Fruit fly (Drosophila melanogaster) whole organism, larva: ENCODE data around the gene CG15155.

Experiments used
- noc ChIP-seq: fragments of 200-800 bp; sonication (Bioruptor generic); optimal IDR thresholded peaks from 3 replicates; lab custom pipeline; 2019; ENCODE audit warnings: missing biosample characterization, mild to moderate bottlenecking, missing genetic modification characterization, moderate library complexity

The CG15155 gene

DNA sequence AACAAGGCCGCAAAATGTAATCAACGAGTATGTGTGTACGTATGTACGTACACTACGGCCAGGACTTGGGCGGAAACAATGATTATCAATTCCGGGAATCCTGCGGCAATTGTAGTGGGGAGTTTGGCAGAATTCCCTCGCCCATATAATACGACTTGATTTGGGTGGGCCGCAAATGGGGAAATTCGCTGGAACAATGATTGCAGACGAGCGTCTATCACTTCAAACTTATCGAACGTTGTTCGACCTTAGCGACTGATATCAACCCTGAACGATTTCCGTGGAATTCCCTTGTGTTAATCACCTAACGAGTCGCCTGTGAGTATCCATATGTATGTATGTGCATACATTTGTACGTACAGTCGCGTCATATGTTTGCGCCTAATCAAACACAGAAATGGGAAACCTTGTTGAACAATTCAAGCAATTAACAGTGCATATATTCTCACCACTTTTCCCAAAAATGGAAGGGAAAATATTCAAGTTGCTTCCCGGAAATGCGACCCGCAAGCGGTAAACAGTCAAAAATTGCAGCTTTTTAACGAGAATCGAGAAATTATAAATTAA is 10.3 kb upstream of the CG15155 start:
- no peak for TF ChIP-seq noc (tag; lab: Kevin White, UChicago)

DNA sequence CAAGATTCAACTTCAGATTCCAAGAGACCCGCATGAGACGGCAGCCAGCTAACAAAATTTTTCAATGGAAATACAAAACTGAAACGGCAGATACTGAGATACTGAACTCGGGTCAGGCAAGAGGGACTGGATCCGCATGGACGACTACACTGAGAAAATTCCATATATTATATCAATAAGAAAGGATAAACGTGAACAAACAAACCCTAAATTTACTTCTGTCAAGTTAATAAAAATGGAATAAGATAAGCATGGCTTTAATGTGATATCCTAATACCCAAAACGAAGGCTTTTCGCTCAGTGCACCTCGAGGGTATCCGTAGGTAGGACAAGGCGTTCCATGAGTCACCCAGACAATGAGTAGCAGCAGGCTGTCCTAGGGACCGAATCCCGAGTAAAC is 9.4 kb upstream of the CG15155 start:
- peak; percentile 70 for TF ChIP-seq noc (tag; lab: Kevin White, UChicago)

DNA sequence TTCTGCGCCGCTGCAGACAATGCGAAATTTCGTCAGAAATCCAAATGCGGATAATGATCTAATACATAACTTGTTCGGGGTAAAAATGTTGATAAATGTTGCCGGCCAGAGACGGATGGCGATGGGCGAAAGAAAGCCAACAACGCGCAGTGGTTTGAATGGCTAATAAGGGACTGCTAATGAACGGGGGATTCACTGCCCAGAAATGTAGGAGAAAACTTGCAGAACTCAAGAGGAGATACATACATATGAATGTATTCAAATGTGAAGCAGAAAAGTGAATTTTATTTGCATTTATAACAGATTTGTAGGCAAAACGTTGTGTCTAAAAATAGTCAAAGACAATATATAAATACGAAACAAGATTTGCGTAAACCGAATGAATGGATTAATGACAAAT is 8.8 kb upstream of the CG15155 start:
- TF ChIP-seq noc (tag; lab: Kevin White, UChicago) = no peak

DNA sequence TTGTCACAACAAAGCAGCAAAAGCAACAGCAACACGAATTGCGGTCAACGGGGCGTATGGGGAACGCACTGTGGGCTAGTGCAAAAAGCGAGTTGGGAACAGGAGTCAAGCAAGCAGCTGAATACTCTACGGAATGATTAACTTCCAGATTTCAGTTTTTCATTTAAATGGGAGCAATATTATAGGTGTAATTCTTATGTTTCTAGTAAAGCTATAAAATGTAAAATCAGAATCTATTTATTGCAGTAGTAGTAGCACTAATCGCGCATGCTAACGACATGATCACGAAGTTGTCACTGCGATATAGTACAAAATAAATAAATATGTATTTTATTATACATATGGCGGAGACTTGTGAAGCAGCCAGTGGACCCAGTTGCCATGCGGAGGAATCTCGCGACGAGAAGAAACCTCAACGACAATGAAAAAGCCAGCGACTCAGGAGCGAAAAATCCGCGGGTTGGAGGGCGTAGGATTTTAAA is 8.0 kb upstream of the CG15155 start:
- TF ChIP-seq noc (tag; lab: Kevin White, UChicago) = peak; percentile 26

DNA sequence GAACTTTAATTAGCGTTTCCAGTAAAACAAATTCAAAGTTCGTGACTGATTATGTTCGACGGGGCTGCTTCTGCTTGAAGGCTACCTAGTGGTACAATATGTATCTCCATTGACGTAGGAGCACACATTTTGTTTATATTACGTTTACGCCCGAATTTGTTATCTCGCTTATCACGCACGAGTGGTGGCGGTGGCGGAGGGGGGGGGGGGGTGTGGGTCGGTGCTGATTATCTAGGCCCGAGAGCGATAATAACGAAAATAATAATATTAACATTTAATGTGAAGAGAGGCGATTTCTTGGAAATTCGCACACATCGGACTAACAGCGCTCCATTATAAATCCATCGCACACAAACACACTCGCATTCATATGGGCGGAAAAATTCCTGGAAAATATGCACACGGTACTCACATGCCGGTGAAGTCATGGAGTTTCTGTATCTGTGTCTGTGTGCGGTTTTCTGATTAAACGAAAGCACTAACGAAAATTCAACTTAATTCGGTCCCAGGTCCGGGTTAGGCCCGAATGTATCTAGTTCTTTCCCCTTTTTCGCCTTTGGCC is 7.1 kb upstream of the CG15155 start:
- peak; percentile 46 for TF ChIP-seq noc (tag; lab: Kevin White, UChicago)

DNA sequence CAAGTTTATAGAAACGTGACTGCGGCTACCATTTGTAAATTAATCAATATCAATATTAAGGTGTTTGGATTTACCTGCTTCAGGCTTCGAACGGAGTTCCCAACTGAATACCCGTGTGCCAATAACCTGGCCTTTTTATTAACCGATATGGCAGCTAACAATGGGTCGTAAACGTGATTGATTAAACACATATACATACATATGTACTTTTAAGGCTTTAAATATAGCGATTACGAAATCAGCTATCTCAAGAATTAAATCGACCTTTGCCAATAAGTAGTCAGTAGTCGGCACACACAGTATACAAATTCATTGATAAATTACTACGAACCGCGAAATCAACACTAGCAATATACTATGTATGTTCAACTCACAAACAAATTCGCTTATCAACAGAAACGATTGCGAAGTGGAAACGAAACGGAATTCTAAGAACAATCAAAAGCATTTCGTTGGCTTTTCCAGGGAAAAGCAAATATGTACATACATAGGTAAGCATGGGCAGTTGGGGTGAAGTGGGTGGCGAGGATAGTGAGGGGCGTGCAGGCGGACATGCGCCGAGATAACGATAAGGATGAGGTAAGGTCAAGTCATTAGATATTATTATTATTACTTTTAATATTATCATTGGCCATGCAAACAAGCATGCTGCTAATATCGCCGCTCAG is 6.0 kb upstream of the CG15155 start:
- peak; percentile 72 for TF ChIP-seq noc (tag; lab: Kevin White, UChicago)

DNA sequence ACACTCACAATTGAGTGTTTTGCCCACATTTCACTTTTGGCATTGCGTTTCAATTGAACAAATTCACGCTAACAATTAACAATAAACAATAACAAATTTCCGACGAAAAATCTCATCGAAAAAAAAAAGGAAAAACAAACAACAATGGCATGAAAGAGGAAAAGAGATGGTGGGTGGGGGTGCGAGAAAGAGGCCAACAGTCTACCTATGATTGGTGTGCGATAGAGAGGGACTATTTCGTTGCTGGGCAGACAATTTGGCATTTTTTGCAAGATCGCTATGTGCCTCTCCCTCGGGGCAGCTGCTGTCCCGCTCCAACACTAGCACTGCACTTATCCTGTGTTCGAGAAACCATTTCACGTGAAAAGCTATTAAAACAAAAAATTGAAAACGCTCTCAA is 4.7 kb upstream of the CG15155 start:
- no peak for TF ChIP-seq noc (tag; lab: Kevin White, UChicago)

DNA sequence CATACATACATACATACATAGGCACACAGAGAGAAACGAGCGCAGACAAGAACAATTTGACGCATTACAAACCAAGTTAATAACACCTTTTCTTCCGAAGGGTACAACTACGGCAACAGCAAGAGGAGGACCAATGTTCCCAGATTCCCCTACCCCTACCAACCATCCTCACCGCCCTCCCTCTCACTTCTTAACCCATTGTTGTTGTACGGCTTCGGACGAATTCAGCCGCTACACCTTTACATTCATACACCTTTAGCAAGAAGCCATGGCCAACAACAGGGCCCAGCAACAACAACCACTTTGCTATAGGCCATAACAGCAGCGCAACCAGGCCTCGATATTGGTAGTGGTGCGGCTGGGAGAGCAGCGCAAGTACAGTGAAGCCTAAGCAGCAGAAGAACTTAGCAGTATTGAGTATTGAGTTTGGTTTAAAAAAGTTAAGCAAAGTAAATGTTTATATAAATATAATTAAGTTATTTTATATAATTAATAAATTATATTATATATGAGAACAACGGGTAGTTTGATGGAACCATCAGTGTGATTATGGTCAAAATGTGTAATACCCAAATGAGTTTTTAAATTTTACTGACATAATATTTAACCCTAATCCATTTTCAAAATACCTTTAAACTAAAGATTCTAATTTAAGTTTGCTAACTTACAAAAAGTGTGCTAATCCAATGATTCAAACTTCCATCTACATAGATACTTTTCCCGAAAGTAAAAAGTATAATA is 4.1 kb upstream of the CG15155 start:
- no peak for TF ChIP-seq noc (tag; lab: Kevin White, UChicago)

DNA sequence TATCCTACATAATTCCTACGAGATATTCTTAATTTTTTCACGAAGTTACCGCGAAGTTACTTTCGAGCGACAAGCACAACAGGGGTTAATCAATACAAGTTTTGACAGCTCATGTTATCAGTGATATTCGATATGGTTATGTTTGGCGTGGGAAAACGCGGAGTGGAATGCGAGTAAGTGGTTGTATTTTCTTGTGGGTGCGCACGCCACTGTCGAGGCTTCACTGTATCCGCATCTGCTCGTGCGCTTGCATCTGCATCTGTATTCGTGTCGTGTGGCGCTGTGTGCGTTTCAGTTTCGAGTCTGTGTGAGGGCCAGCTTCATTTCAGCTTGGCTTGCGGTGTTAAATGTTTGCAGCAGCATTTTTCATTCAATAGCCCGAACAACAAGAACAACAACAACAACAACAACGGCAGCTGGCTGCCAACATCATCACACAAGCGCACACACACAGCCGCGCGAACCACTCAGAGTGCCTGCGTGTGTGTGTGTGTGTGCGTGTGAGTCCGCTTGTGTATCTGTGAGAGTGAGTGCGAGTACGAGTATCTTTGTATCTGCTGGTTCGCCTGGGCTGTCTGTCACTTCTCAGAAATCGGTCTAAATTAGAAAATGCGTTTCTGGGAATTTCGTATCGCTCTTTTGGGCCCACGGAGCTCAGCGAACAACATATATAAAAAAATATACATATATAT is 3.4 kb upstream of the CG15155 start:
- TF ChIP-seq noc (tag; lab: Kevin White, UChicago) = no peak

DNA sequence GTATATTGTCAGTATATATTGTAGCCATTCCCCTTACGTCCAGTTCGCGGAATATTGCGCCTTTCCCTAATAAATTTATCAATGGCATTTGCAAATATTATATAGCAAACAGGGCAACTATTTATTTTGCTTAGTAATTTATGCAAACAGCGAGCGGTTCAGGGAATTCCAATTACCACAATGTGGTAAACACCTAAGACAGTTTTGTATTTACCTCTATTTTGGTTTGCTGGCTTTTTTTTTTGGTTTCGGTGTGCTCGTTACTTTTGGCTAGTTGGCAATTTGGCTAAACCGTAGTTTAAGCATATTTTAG is 2.9 kb upstream of the CG15155 start:
- no peak for TF ChIP-seq noc (tag; lab: Kevin White, UChicago)

DNA sequence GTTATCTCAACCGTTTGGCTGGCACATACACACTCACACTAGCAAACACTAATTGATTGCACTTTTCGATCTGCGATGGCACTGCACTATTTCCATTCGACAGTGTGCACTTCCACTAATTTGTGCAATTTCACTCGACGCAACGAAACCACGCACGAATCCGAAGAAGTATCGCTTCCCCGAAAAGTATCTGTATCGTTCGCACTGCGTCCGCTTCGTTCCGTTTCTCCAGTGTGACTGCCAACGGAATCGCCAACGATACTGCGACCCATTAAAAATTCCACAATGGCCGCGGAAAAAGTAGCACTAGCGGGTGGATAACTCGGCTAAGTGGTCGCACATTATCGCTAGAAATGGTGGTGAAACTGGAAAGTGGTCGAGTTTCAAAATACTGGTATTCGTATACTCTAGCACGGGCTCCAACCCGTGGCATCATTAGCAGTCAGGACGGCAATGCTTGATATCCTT is 2.4 kb upstream of the CG15155 start, which contains the start of gene Socs36E:
Socs36E (minus strand) TSS at position 246 of the 468 bp plus-strand sequence.
- TF ChIP-seq noc (tag; lab: Kevin White, UChicago) = no peak

DNA sequence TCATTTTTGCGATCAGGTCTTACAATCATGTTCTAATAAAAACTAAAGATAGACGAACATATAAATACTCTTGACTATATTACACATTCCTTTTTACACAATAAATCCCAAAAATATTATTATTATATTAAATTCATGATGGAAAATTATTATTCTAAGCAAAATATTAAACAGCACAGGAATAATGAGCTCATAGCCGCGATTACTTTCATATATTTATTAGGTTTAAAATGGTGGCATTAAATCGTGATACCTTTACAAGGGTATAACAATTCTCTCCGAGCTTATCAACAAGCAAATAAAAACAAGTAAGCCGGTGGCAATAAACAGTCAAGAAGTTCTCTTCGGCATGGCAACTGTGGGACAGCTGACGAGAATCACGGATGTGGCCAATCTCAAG is 1.6 kb upstream of the CG15155 start, which contains the start of gene CG17681:
CG17681 (plus strand) TSS at position 56 of the 400 bp plus-strand sequence.
- peak; percentile 52 for TF ChIP-seq noc (tag; lab: Kevin White, UChicago)

DNA sequence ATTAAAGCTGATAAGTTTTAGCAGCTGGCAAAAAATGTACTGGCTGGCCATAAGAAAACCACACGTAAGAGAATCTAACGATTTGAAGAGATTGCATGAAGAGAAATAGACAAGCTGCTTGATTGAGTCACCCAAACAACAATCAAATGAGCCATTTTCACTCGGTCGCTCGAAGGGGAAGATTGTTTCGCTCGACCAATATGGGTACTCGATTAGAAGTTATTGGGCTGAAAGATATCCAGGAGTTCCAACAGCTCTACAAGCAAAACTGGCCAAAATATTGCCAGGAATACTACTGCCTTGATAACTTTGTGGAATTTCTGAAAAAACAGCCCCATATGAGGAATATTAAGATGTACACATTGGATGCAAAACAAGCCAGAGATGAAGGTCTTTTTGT is 1.2 kb downstream of the CG15155 start, which contains the start of gene CG5783:
CG5783 (plus strand) TSS at position 167 of the 400 bp plus-strand sequence.
- TF ChIP-seq noc (tag; lab: Kevin White, UChicago) = no peak

DNA sequence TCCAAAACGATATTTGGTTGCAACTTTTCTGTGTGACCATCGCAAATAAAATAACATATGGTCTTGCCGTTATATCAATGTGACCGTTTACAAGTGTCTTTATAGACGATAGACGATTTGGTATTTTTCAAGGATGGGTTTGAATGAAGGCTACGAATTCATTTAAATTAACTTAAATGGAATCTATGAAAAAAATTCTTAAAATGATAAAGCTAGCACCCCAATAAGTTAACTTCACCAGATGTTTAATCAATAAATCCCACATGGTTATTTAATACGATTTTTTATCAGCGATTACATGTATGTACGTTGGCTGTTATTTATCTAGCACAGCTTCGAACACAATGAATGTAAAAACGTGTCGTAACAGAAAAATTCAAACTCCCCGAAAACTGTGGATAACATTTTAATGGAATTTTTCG is 4.0 kb downstream of the CG15155 start:
- no peak for TF ChIP-seq noc (tag; lab: Kevin White, UChicago)

DNA sequence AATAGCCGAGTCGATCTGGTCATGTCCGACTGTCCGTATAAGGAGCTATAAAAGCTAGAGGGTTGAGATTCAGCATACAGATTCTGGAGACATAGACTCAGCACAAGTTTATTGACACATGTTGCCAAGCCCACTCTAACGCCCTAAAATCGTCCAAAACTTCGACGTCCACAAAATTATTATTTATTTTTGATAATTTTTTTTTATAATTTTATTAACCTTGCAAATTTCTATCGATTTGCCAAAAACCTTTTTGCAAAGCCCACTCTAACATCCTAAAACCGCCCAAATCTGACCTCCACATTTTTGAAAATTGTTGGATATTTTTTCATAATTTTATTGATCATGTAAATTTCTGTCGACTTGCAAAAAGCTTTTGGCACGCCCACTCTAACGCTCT is 4.5 kb downstream of the CG15155 start, which contains the start of gene JMJD4:
JMJD4 (minus strand) TSS at position 101 of the 400 bp plus-strand sequence.
- TF ChIP-seq noc (tag; lab: Kevin White, UChicago) = no peak
